Worm (Caenorhabditis elegans) whole organism, late embryonic: ENCODE data around the gene asah-2.

Source experiments
- ceh-2 ChIP-seq: sonication (generic microtip); optimal IDR thresholded peaks from 2 replicates; lab custom pipeline; 2016; ENCODE audit warnings: missing genotype, missing genetic modification characterization, missing compliant biosample characterization
- elt-2 ChIP-seq: sonication (generic microtip); optimal IDR thresholded peaks from 2 replicates; lab custom pipeline; 2016; ENCODE audit warnings: missing genetic modification reagents, missing genetic modification characterization, missing compliant biosample characterization
- lim-6 ChIP-seq: sonication (generic microtip); optimal IDR thresholded peaks from 2 replicates; lab custom pipeline; 2016; ENCODE audit warnings: missing genetic modification characterization, missing compliant biosample characterization

DNA sequence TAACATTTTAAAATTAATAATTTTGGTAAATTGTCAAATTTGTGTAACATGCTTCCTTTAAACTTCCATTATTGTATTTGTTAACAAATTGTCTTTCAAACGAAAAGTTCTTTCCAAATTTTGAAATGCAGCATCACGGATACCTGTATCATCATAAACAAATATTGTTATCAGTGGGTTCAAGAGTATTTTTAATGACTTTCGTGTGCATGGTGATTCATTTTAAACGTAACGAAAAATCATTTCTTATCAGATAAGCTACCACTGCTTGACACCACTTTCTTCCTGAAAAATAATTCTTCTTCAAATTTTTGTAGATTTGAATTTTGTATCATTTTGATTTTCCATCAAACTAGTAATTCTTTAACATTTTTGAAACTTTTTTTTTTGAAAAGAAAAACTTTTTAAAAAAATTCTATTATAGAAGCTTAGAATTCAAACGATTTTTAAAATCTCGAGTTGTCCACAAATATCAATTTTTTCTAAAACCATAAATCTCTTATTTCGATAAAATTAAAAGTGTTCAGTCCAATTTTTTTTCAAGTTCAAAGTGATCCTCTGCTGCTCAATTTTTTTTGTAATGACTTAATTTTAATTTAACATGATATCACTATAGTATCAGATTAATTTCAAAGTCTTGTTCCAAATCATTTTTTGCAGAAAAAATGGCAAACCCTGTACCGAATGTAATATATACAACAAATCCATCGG is 5.0 kb upstream of the asah-2 start, which contains the start of gene F27E5.9:
- no peak for TF ChIP-seq ceh-2 (tag; lab: Kevin White, UChicago)
- no peak for TF ChIP-seq lim-6 (tag; lab: Kevin White, UChicago)
- peak; percentile 66 for TF ChIP-seq elt-2 (tag; lab: Kevin White, UChicago)
